Comparison of ENCODE assay signal across 4 worm cellular contexts in the genomic region with DNA sequence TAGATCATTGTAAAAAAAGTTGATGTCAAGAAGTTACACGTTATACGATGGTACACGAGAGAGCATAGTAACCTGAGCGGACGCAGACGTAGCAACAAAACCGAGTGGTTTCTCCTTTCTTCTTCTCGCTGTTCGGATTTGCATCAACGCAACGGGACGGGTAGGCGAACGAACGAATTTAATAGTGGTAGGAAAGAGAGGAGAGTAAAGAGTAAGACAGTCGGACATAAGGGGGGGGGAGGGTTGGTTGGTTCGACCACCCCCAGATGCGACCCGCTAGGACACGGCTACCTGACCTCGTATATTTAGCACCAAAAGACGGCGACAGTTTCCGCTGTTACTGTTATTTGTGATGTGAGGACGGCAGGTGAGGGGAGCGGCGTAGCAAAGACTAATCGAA.
A peak's percentile ranks its signal among the peaks of the same experiment; 100 is the strongest.
TF ChIP-seq lines count a peak whose summit lies in the region.

No protein-coding gene starts in this region.

TF ChIP-seq in whole organism, L2 larva, 48 proteins besides CTCF, POLR2A, EP300 and RAD21:
- no peak for TF ChIP-seq mbf-1 (tag; optimal IDR thresholded peaks at IDR 0.05; lab: Kevin White, UChicago)
- peak; percentile 8 for TF ChIP-seq nhr-25 (tag; optimal IDR thresholded peaks at IDR 0.05; lab: Kevin White, UChicago)

TF ChIP-seq in whole organism, L4 larva, 104 proteins besides CTCF, POLR2A, EP300 and RAD21:
- TF ChIP-seq unc-62 (GFP tag; optimal IDR thresholded peaks at IDR 0.05 in 1 of 2; lab: Kevin White, UChicago), result no peak
- TF ChIP-seq unc-62 (tag; optimal IDR thresholded peaks at IDR 0.05; lab: Kevin White, UChicago), result no peak
- TF ChIP-seq nhr-25 (tag; optimal IDR thresholded peaks at IDR 0.05; lab: Kevin White, UChicago; ENCODE audit: borderline replicate concordance, insufficient read depth), result peak; percentile 48
- TF ChIP-seq zfp-3 (GFP tag; conservative IDR thresholded peaks at IDR 0.05; lab: Robert Waterston, UW), result no peak
- no peak for TF ChIP-seq unc-39 (tag; optimal IDR thresholded peaks at IDR 0.05; lab: Kevin White, UChicago)
- TF ChIP-seq daf-8 (GFP tag; IDR thresholded peaks at IDR 0.05; lab: Robert Waterston, UW), result no peak
- TF ChIP-seq F26F4.8 (GFP tag; conservative IDR thresholded peaks at IDR 0.05; lab: Robert Waterston, UW), result no peak
- TF ChIP-seq ceh-44 (GFP tag; IDR thresholded peaks at IDR 0.05; lab: Robert Waterston, UW), result no peak
- no peak for TF ChIP-seq vab-7 (GFP tag; IDR thresholded peaks at IDR 0.05; lab: Robert Waterston, UW)
- TF ChIP-seq T26A8.4 (GFP tag; IDR thresholded peaks at IDR 0.05; lab: Robert Waterston, UW), result no peak
- no peak for TF ChIP-seq ctbp-1 (GFP tag; IDR thresholded peaks at IDR 0.05; lab: Robert Waterston, UW)
- peak; percentile 82 for TF ChIP-seq aha-1 (tag; lab: Kevin White, UChicago)
- TF ChIP-seq lim-7 (GFP tag; IDR thresholded peaks at IDR 0.05; lab: Robert Waterston, UW), result no peak
- peak; percentile 10 for TF ChIP-seq dve-1 (tag; optimal IDR thresholded peaks at IDR 0.05; lab: Kevin White, UChicago; ENCODE audit: insufficient read depth)
- TF ChIP-seq set-16 (GFP tag; IDR thresholded peaks at IDR 0.05; lab: Robert Waterston, UW), result 0 out of 2 replicates have a peak, but pooled peaks have one; percentile 11
- no peak for TF ChIP-seq ceh-82 (tag; optimal IDR thresholded peaks at IDR 0.05; lab: Kevin White, UChicago)
- TF ChIP-seq nhr-48 (tag; optimal IDR thresholded peaks at IDR 0.05; lab: Kevin White, UChicago), result no peak
- TF ChIP-seq mes-2 (tag; optimal IDR thresholded peaks at IDR 0.05; lab: Kevin White, UChicago; ENCODE audit: poor library complexity, severe bottlenecking), result no peak

TF ChIP-seq in whole organism, late embryonic, 69 proteins besides CTCF, POLR2A, EP300 and RAD21 (continues in another document):
- no peak for TF ChIP-seq zip-5 (tag; optimal IDR thresholded peaks at IDR 0.05; lab: Kevin White, UChicago)
- peak; percentile 28 for TF ChIP-seq tbx-2 (tag; optimal IDR thresholded peaks at IDR 0.05; lab: Kevin White, UChicago)
- no peak for TF ChIP-seq ceh-18 (tag; optimal IDR thresholded peaks at IDR 0.05; lab: Kevin White, UChicago)
- TF ChIP-seq tbx-7 (tag; optimal IDR thresholded peaks at IDR 0.05; lab: Kevin White, UChicago), result no peak
- no peak for TF ChIP-seq hlh-13 (GFP tag; optimal IDR thresholded peaks at IDR 0.05; lab: Kevin White, UChicago)
- TF ChIP-seq unc-42 (tag; optimal IDR thresholded peaks at IDR 0.05; lab: Kevin White, UChicago), result no peak
- no peak for TF ChIP-seq odd-2 (tag; optimal IDR thresholded peaks at IDR 0.05; lab: Kevin White, UChicago)
- no peak for TF ChIP-seq syd-9 (tag; optimal IDR thresholded peaks at IDR 0.05; lab: Kevin White, UChicago)
- TF ChIP-seq ceh-9 (tag; optimal IDR thresholded peaks at IDR 0.05; lab: Kevin White, UChicago), result no peak
- TF ChIP-seq ceh-24 (tag; optimal IDR thresholded peaks at IDR 0.05; lab: Kevin White, UChicago), result no peak
- no peak for TF ChIP-seq ttx-3 (tag; optimal IDR thresholded peaks at IDR 0.05; lab: Kevin White, UChicago)
- TF ChIP-seq ceh-2 (tag; optimal IDR thresholded peaks at IDR 0.05; lab: Kevin White, UChicago), result peak; percentile 46
- no peak for TF ChIP-seq madf-2 (tag; optimal IDR thresholded peaks at IDR 0.05; lab: Kevin White, UChicago)
- peak; percentile 12 for TF ChIP-seq unc-55 (GFP tag; optimal IDR thresholded peaks at IDR 0.05; lab: Kevin White, UChicago)
- TF ChIP-seq ceh-48 (tag; optimal IDR thresholded peaks at IDR 0.05; lab: Kevin White, UChicago), result no peak
- no peak for TF ChIP-seq sox-2 (GFP tag; IDR thresholded peaks at IDR 0.05; lab: Robert Waterston, UW)
- TF ChIP-seq F13H6.1 (tag; optimal IDR thresholded peaks at IDR 0.05; lab: Kevin White, UChicago), result no peak
- no peak for TF ChIP-seq ama-1 (optimal IDR thresholded peaks at IDR 0.05; lab: Kevin White, UChicago)
- no peak for TF ChIP-seq unc-3 (GFP tag; conservative IDR thresholded peaks at IDR 0.05; lab: Robert Waterston, UW)
- TF ChIP-seq unc-3 (tag; optimal IDR thresholded peaks at IDR 0.05; lab: Kevin White, UChicago), result no peak
- TF ChIP-seq pqm-1 (tag; optimal IDR thresholded peaks at IDR 0.05; lab: Kevin White, UChicago), result no peak
- no peak for TF ChIP-seq gmeb-2 (tag; optimal IDR thresholded peaks at IDR 0.05; lab: Kevin White, UChicago)
- no peak for TF ChIP-seq Y22D7AL.16 (tag; optimal IDR thresholded peaks at IDR 0.05; lab: Kevin White, UChicago)
- TF ChIP-seq nhr-11 (tag; optimal IDR thresholded peaks at IDR 0.05; lab: Kevin White, UChicago), result no peak
- TF ChIP-seq hlh-8 (tag; optimal IDR thresholded peaks at IDR 0.05; lab: Kevin White, UChicago), result no peak
- TF ChIP-seq pha-2 (tag; optimal IDR thresholded peaks at IDR 0.05; lab: Kevin White, UChicago), result no peak
- TF ChIP-seq ceh-34 (tag; optimal IDR thresholded peaks at IDR 0.05; lab: Kevin White, UChicago), result peak; percentile 58
- no peak for TF ChIP-seq dve-1 (tag; optimal IDR thresholded peaks at IDR 0.05; lab: Kevin White, UChicago)
- no peak for TF ChIP-seq ceh-30 (tag; optimal IDR thresholded peaks at IDR 0.05; lab: Kevin White, UChicago)
- TF ChIP-seq ceh-45 (GFP tag; IDR thresholded peaks at IDR 0.05; lab: Robert Waterston, UW), result no peak
- TF ChIP-seq fax-1 (tag; optimal IDR thresholded peaks at IDR 0.05; lab: Kevin White, UChicago), result no peak
- no peak for TF ChIP-seq C08G9.2 (tag; optimal IDR thresholded peaks at IDR 0.05; lab: Kevin White, UChicago)
- no peak for TF ChIP-seq hlh-15 (tag; optimal IDR thresholded peaks at IDR 0.05; lab: Kevin White, UChicago)
- no peak for TF ChIP-seq che-1 (tag; optimal IDR thresholded peaks at IDR 0.05; lab: Kevin White, UChicago)
- peak; percentile 50 for TF ChIP-seq ceh-31 (tag; optimal IDR thresholded peaks at IDR 0.05; lab: Kevin White, UChicago)
- no peak for TF ChIP-seq elt-4 (tag; optimal IDR thresholded peaks at IDR 0.05; lab: Kevin White, UChicago)
- no peak for TF ChIP-seq ahr-1 (tag; optimal IDR thresholded peaks at IDR 0.05; lab: Kevin White, UChicago)

TF ChIP-seq in whole organism, mixed stage, embryonic, 35 proteins besides CTCF, POLR2A, EP300 and RAD21:
- TF ChIP-seq zip-8 (tag; optimal IDR thresholded peaks at IDR 0.05; lab: Kevin White, UChicago) (no peak), hlh-1 (tag; optimal IDR thresholded peaks at IDR 0.05; lab: Kevin White, UChicago) (peak; percentile 9), drap-1 (GFP tag; optimal IDR thresholded peaks at IDR 0.05; lab: Kevin White, UChicago) (peak; percentile 27), nhr-2 (tag; optimal IDR thresholded peaks at IDR 0.05; lab: Kevin White, UChicago) (peak; percentile 14), M03D4.4 (tag; optimal IDR thresholded peaks at IDR 0.05; lab: Kevin White, UChicago) (peak; percentile 22), ham-2 (GFP tag; optimal IDR thresholded peaks at IDR 0.05; lab: Kevin White, UChicago) (peak; percentile 76), nhr-237 (tag; optimal IDR thresholded peaks at IDR 0.05; lab: Kevin White, UChicago) (no peak), sptf-1 (tag; optimal IDR thresholded peaks at IDR 0.05; lab: Kevin White, UChicago) (peak; percentile 54), ces-1 (GFP tag; optimal IDR thresholded peaks at IDR 0.05; lab: Kevin White, UChicago) (no peak), mls-2 (tag; optimal IDR thresholded peaks at IDR 0.05; lab: Kevin White, UChicago) (peak; percentile 42)
